Fruit fly (Drosophila melanogaster): ENCODE results near the gene Polr1E.

dm6 chr3R:18250815-18251214, 50.7 kb downstream of the Polr1E start, which contains the start of gene CG18598:
- TF ChIP-seq vvl (GFP tag; IDR thresholded peaks at IDR 0.05) (no peak), da (GFP tag; optimal IDR thresholded peaks at IDR 0.05) (no peak), CG15601 (tag; optimal IDR thresholded peaks at IDR 0.05) (no peak), corto (GFP tag; optimal IDR thresholded peaks at IDR 0.05) (no peak), cad (GFP tag; optimal IDR thresholded peaks at IDR 0.05) (no peak), bcd (GFP tag; optimal IDR thresholded peaks at IDR 0.05) (no peak), Hr78 (GFP tag; optimal IDR thresholded peaks at IDR 0.05) (no peak), Oaz (GFP tag; IDR thresholded peaks at IDR 0.05) (no peak)
